Worm (Caenorhabditis elegans) whole organism, young adult: ENCODE results near the gene osgn-1.

Experiments
- B0019.2 ChIP-seq: fragments of 200-800 bp; sonication (Bioruptor generic); conservative IDR thresholded peaks from 2 replicates; pipeline ENCODE4 v1.3.6; 2022; ENCODE audit warnings: missing genetic modification reagents, missing genetic modification characterization, missing compliant biosample characterization
- C06A6.2 ChIP-seq: fragments of 200-800 bp; sonication (Bioruptor generic); conservative IDR thresholded peaks from 2 replicates; pipeline ENCODE4 v1.3.6; 2022; ENCODE audit warnings: missing genetic modification characterization, missing compliant biosample characterization
- T07F8.4 ChIP-seq: sonication (generic microtip); optimal IDR thresholded peaks from 2 replicates; lab custom pipeline; 2016; ENCODE audit warnings: mild to moderate bottlenecking, missing genetic modification characterization, moderate library complexity, missing compliant biosample characterization
- ama-1 ChIP-seq, 3 experiments: fragments of 150-350 bp in 1 of 3; sonication (generic microtip) in 2 of 3; optimal IDR thresholded peaks; 2 replicates each; lab custom pipeline; 2014 to 2018; ENCODE audit warnings: missing biosample characterization in 2 of 3, missing genetic modification characterization in 2 of 3, missing genetic modification reagents in 2 of 3
- attf-5 ChIP-seq: fragments of 200-800 bp; sonication (Bioruptor generic); optimal IDR thresholded peaks from 2 replicates; lab custom pipeline; 2018; ENCODE audit warnings: mild to moderate bottlenecking, missing genetic modification characterization, missing compliant biosample characterization
- ceh-40 ChIP-seq: fragments of 200-800 bp; sonication (Bioruptor generic); IDR thresholded peaks from 2 replicates; pipeline ENCODE4 v1.3.6; 2022; ENCODE audit warnings: missing genetic modification characterization, missing compliant biosample characterization
- hrde-1 ChIP-seq: sonication (generic microtip); optimal IDR thresholded peaks from 2 replicates; lab custom pipeline; 2016; ENCODE audit warnings: missing genetic modification characterization, mild to moderate bottlenecking, missing compliant biosample characterization, moderate library complexity, missing genotype, missing genetic modification reagents, borderline replicate concordance
- let-526 ChIP-seq: fragments of 200-800 bp; sonication (Bioruptor generic); IDR thresholded peaks from 2 replicates; pipeline ENCODE4 v1.3.6; 2022; ENCODE audit warnings: missing genetic modification reagents, missing genetic modification characterization, missing compliant biosample characterization
- madf-8 ChIP-seq: fragments of 200-800 bp; sonication (Bioruptor generic); conservative IDR thresholded peaks from 2 replicates; pipeline ENCODE4 v1.3.6; 2022; ENCODE audit warnings: missing genetic modification reagents, missing genetic modification characterization, missing compliant biosample characterization
- xnd-1 ChIP-seq: sonication (generic microtip); optimal IDR thresholded peaks from 2 replicates; lab custom pipeline; 2016; ENCODE audit warnings: missing genotype, missing genetic modification reagents, missing genetic modification characterization, missing compliant biosample characterization
- zfh-2 ChIP-seq: fragments of 200-800 bp; sonication (Bioruptor generic); conservative IDR thresholded peaks from 2 replicates; pipeline ENCODE4 v1.3.6; 2022; ENCODE audit warnings: missing genetic modification reagents, missing genetic modification characterization, missing compliant biosample characterization
- ztf-22 ChIP-seq: fragments of 200-800 bp; sonication (Bioruptor generic); optimal IDR thresholded peaks from 2 replicates; lab custom pipeline; 2018; ENCODE audit warnings: mild to moderate bottlenecking, missing genetic modification characterization, moderate library complexity, missing compliant biosample characterization
- ztf-3 ChIP-seq: fragments of 200-800 bp; sonication (Bioruptor generic); optimal IDR thresholded peaks from 2 replicates; lab custom pipeline; 2018; ENCODE audit warnings: mild to moderate bottlenecking, missing genetic modification characterization, missing compliant biosample characterization

- no peak for TF ChIP-seq madf-8 (GFP tag; lab: Robert Waterston, UW)
- no peak for TF ChIP-seq ztf-22 (GFP tag; lab: Kevin White, UChicago)
- no peak for TF ChIP-seq let-526 (GFP tag; lab: Robert Waterston, UW)
- TF ChIP-seq C06A6.2 (GFP tag; lab: Robert Waterston, UW): no peak
- TF ChIP-seq T07F8.4 (tag; lab: Kevin White, UChicago): no peak
- TF ChIP-seq ceh-40 (GFP tag; lab: Robert Waterston, UW): no peak
- no peak for TF ChIP-seq zfh-2 (GFP tag; lab: Robert Waterston, UW)
- TF ChIP-seq hrde-1 (tag; lab: Kevin White, UChicago): no peak
- TF ChIP-seq B0019.2: no peak
- TF ChIP-seq ama-1 (optimal IDR thresholded peaks at IDR 0.05; lab: Kevin White, UChicago): no peak
- no peak for TF ChIP-seq ama-1 (GFP tag; optimal IDR thresholded peaks at IDR 0.05; lab: Kevin White, UChicago)
- TF ChIP-seq xnd-1 (tag; lab: Kevin White, UChicago): no peak
- no peak for TF ChIP-seq attf-5
- TF ChIP-seq ztf-3: no peak
These were observed 1.9 kb downstream of the osgn-1 start for ce11 chrIV:4209084-4209483.
